Worm (Caenorhabditis elegans) whole organism, early embryonic: ENCODE data around the gene oac-3.

Experiments
- aly-1 ChIP-seq: sonication (generic microtip); optimal IDR thresholded peaks from 2 replicates; lab custom pipeline; 2016; ENCODE audit warnings: missing genetic modification characterization, missing compliant biosample characterization
- ama-1 ChIP-seq: fragments of 150-350 bp; optimal IDR thresholded peaks from 2 replicates; lab custom pipeline; 2014
- ceh-13 ChIP-seq: fragments of 200-800 bp; sonication (Bioruptor generic); optimal IDR thresholded peaks from 2 replicates; lab custom pipeline; 2018; ENCODE audit warnings: mild to moderate bottlenecking, missing genetic modification characterization, missing compliant biosample characterization
- ets-7 ChIP-seq: sonication (generic microtip); optimal IDR thresholded peaks from 2 replicates; lab custom pipeline; 2016; ENCODE audit warnings: missing genotype, missing genetic modification characterization, missing compliant biosample characterization
- flt-1 ChIP-seq: fragments of 200-800 bp; sonication (Bioruptor generic); IDR thresholded peaks from 2 replicates; pipeline ENCODE4 v1.3.6; 2022; ENCODE audit warnings: missing genetic modification characterization, missing compliant biosample characterization
- pes-1 ChIP-seq: fragments of 200-800 bp; sonication (Bioruptor generic); IDR thresholded peaks from 2 replicates; pipeline ENCODE4 v1.3.6; 2022; ENCODE audit warnings: missing genetic modification reagents, missing genetic modification characterization, missing compliant biosample characterization

ce11 chrV:13887358-13887757 is 12.0 kb upstream of the oac-3 start, which contains the start of gene srsx-19:
- no peak for TF ChIP-seq flt-1 (GFP tag; lab: Robert Waterston, UW)
- no peak for TF ChIP-seq ets-7 (tag; lab: Kevin White, UChicago)
- TF ChIP-seq aly-1 = no peak
- TF ChIP-seq ama-1 (lab: Kevin White, UChicago) = no peak
- no peak for TF ChIP-seq pes-1 (GFP tag; lab: Robert Waterston, UW)
- no peak for TF ChIP-seq ceh-13 (GFP tag; lab: Kevin White, UChicago)
